Worm (Caenorhabditis elegans): ENCODE data around the gene ZK1055.2.

DNA sequence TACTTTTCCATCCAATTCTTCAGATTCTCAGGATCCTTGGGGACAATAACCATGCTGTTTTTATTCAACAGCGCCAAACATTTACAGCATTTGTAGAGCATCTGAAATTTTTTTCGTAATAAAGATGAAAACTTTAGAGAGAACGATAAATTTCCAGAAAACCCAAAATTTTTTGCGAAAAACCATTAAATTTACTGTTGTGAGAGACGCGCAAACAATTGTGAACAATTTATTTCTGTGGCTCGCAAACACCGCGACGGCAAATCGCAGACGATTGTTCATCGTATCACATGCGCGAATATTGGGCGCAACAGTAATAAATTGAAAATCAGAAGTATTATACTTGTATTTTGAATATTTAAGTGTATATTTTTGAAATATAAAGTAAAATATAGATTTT is 20.7 kb downstream of the ZK1055.2 start, which contains the start of gene gon-14:
- TF ChIP-seq ama-1 (optimal IDR thresholded peaks at IDR 0.05): no peak
- TF ChIP-seq sea-1 (GFP tag; conservative IDR thresholded peaks at IDR 0.05): no peak
- TF ChIP-seq hmbx-1 (tag; optimal IDR thresholded peaks at IDR 0.05): no peak
- no peak for TF ChIP-seq flt-1 (GFP tag; IDR thresholded peaks at IDR 0.05)
- TF ChIP-seq aly-1 (tag; optimal IDR thresholded peaks at IDR 0.05): no peak
- TF ChIP-seq hmg-4 (GFP tag; optimal IDR thresholded peaks at IDR 0.05): no peak
- TF ChIP-seq B0310.2 (tag; optimal IDR thresholded peaks at IDR 0.05): no peak
